Fruit fly (Drosophila melanogaster): ENCODE measurements around the gene uif.

DNA sequence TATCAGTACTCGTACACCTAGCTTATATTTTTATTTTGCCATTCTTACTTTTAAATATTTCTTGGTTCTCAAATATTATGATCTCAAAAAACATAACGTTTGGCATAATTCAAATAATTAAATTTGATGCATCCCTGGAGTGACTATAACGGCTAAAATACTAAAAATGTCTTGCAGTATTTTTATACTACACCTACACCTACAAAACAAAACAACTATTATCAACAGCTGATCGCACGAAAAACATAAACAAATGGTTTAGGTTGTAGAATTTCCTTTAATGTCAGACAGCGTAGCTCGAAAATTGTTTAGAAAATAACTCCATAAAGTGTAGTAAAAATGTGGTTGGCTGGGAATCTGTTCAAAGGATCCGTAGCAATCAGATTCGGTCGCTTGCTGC lies 3.0 kb upstream of the uif start, which contains the start of gene CG43322:
- TF ChIP-seq gl (tag; optimal IDR thresholded peaks at IDR 0.05) (no peak), CG9948 (tag; optimal IDR thresholded peaks at IDR 0.05) (no peak), fd96Ca (GFP tag; IDR thresholded peaks at IDR 0.05) (no peak), CG12605 (GFP tag; IDR thresholded peaks at IDR 0.05) (no peak), CG32121 (GFP tag; IDR thresholded peaks at IDR 0.05) (no peak), Pif1B (GFP tag; optimal IDR thresholded peaks at IDR 0.05) (no peak), rn (GFP tag; IDR thresholded peaks at IDR 0.05) (no peak)

All from whole organism, pupa.